Fruit fly (Drosophila melanogaster) whole organism, embryonic: ENCODE measurements around the gene Gpdh1.
A peak's percentile ranks its signal among the peaks of the same experiment; 100 is the strongest.

ENCODE experiments used
- Atf3 ChIP-seq: fragments of 200-800 bp; sonication (Bioruptor generic); optimal IDR thresholded peaks from 3 replicates; lab custom pipeline; 2016; ENCODE audit warnings: missing biosample characterization, missing genetic modification characterization
- Awh ChIP-seq: fragments of 200-800 bp; sonication (Bioruptor generic); IDR thresholded peaks from 2 replicates; pipeline ENCODE4, ENCODE4 v1.3.6; 2022; ENCODE audit warnings: missing biosample characterization, missing genetic modification characterization
- B-H2 ChIP-seq: fragments of 200-800 bp; sonication (Bioruptor generic); optimal IDR thresholded peaks from 2 replicates; lab custom pipeline; 2018; ENCODE audit warnings: missing biosample characterization, mild to moderate bottlenecking, missing genetic modification characterization
- CG10147 ChIP-seq: fragments of 200-800 bp; sonication (Bioruptor generic); optimal IDR thresholded peaks from 2 replicates; lab custom pipeline; 2019; ENCODE audit warnings: missing biosample characterization, mild to moderate bottlenecking, missing genetic modification characterization, moderate library complexity
- CG10543 ChIP-seq: fragments of 200-800 bp; sonication (Bioruptor generic); optimal IDR thresholded peaks from 3 replicates; lab custom pipeline; 2017; ENCODE audit warnings: missing biosample characterization, mild to moderate bottlenecking, missing genetic modification characterization, moderate library complexity
- CG10654 ChIP-seq: fragments of 200-800 bp; sonication (Bioruptor generic); optimal IDR thresholded peaks from 2 replicates; lab custom pipeline; 2016; ENCODE audit warnings: missing biosample characterization, missing genetic modification characterization
- CG11504 ChIP-seq: fragments of 200-800 bp; sonication (Bioruptor generic); optimal IDR thresholded peaks from 3 replicates; lab custom pipeline; 2019; ENCODE audit warnings: missing biosample characterization, mild to moderate bottlenecking, missing genetic modification characterization, moderate library complexity
- CG11695 ChIP-seq: fragments of 200-800 bp; sonication (Bioruptor generic); IDR thresholded peaks from 3 replicates; pipeline ENCODE4 v1.3.6; 2022; ENCODE audit warnings: missing biosample characterization, missing genetic modification characterization
- CG1233 ChIP-seq: fragments of 200-800 bp; sonication (Bioruptor generic); optimal IDR thresholded peaks from 4 replicates; lab custom pipeline; 2018; ENCODE audit warnings: missing biosample characterization, mild to moderate bottlenecking, missing genetic modification characterization
- CG13287 ChIP-seq: fragments of 200-800 bp; sonication (Bioruptor generic); IDR thresholded peaks from 2 replicates; pipeline ENCODE4 v1.3.6; 2022; ENCODE audit warnings: missing biosample characterization, missing genetic modification characterization; ENCODE audit not compliant: partially characterized antibody
- CG13424 ChIP-seq: fragments of 200-800 bp; sonication (Bioruptor generic); optimal IDR thresholded peaks from 2 replicates; lab custom pipeline; 2019; ENCODE audit warnings: missing biosample characterization, mild to moderate bottlenecking, missing genetic modification characterization, moderate library complexity
- CG13775 ChIP-seq: fragments of 200-800 bp; sonication (Bioruptor generic); optimal IDR thresholded peaks from 3 replicates; lab custom pipeline; 2017; ENCODE audit warnings: missing biosample characterization, mild to moderate bottlenecking, missing genetic modification characterization
- CG14965 ChIP-seq: fragments of 200-800 bp; sonication (Bioruptor generic); optimal IDR thresholded peaks from 2 replicates; lab custom pipeline; 2016; ENCODE audit warnings: missing biosample characterization, missing genetic modification characterization, borderline replicate concordance
- CG16815 ChIP-seq: fragments of 200-800 bp; sonication (Bioruptor generic); optimal IDR thresholded peaks from 3 replicates; lab custom pipeline; 2017; ENCODE audit warnings: missing biosample characterization, mild to moderate bottlenecking, missing genetic modification characterization
- CG17186 ChIP-seq: fragments of 200-800 bp; sonication (Bioruptor generic); optimal IDR thresholded peaks from 3 replicates; lab custom pipeline; 2017; ENCODE audit warnings: missing biosample characterization, missing genetic modification reagents, missing genetic modification characterization
- CG17359 ChIP-seq: fragments of 200-800 bp; sonication (Bioruptor generic); optimal IDR thresholded peaks from 3 replicates; lab custom pipeline; 2018; ENCODE audit warnings: missing biosample characterization, mild to moderate bottlenecking, missing genetic modification characterization, moderate library complexity
- CG17829 ChIP-seq: fragments of 200-800 bp; optimal IDR thresholded peaks from 2 replicates; lab custom pipeline; 2019; ENCODE audit warnings: missing biosample characterization, mild to moderate bottlenecking, missing genetic modification characterization, moderate library complexity
- CG18011 ChIP-seq: fragments of 200-800 bp; sonication (Bioruptor generic); optimal IDR thresholded peaks from 2 replicates; lab custom pipeline; 2017; ENCODE audit warnings: missing biosample characterization, missing genetic modification characterization, mild to moderate bottlenecking, moderate library complexity, missing genotype
- CG2889 ChIP-seq: fragments of 200-800 bp; sonication (Bioruptor generic); IDR thresholded peaks from 3 replicates; pipeline ENCODE4 v1.3.6; 2022; ENCODE audit warnings: missing biosample characterization, missing genetic modification characterization
- CG32772 ChIP-seq: fragments of 200-800 bp; sonication (Bioruptor generic); IDR thresholded peaks from 2 replicates; pipeline ENCODE4 v1.3.6; 2022; ENCODE audit warnings: missing biosample characterization, missing genetic modification characterization
- CG43689 ChIP-seq: fragments of 200-800 bp; sonication (Bioruptor generic); IDR thresholded peaks from 2 replicates; pipeline ENCODE4 v1.3.6; 2022; ENCODE audit warnings: missing biosample characterization, missing genetic modification characterization
- CG4730 ChIP-seq: fragments of 200-800 bp; sonication (Bioruptor generic); IDR thresholded peaks from 2 replicates; pipeline ENCODE4 v1.3.6; 2022; ENCODE audit warnings: missing biosample characterization, missing genetic modification characterization
- CG8478 ChIP-seq: fragments of >200 bp; optimal IDR thresholded peaks from 2 replicates; lab custom pipeline; 2018
- CG9215 ChIP-seq: fragments of 200-800 bp; sonication (Bioruptor generic); IDR thresholded peaks from 2 replicates; pipeline ENCODE4 v1.3.6; 2022; ENCODE audit warnings: missing biosample characterization, missing genetic modification characterization
- CkIIα-i1 ChIP-seq: fragments of 200-800 bp; sonication (Bioruptor generic); IDR thresholded peaks from 2 replicates; pipeline ENCODE4 v1.3.6; 2022; ENCODE audit warnings: missing biosample characterization, missing genetic modification characterization
- Elba2 ChIP-seq: fragments of 200-800 bp; sonication (Bioruptor generic); optimal IDR thresholded peaks from 3 replicates; lab custom pipeline; 2016; ENCODE audit warnings: missing biosample characterization, missing genetic modification characterization
- Lhr ChIP-seq: fragments of 200-800 bp; sonication (Bioruptor generic); optimal IDR thresholded peaks from 3 replicates; lab custom pipeline; 2017; ENCODE audit warnings: mild to moderate bottlenecking, missing biosample characterization, missing genetic modification reagents, missing genetic modification characterization
- MBD-R2 ChIP-seq: fragments of 200-800 bp; sonication (Bioruptor generic); IDR thresholded peaks from 2 replicates; pipeline ENCODE4 v1.3.6; 2022; ENCODE audit warnings: missing biosample characterization, missing genetic modification characterization
- Meics ChIP-seq: fragments of 200-800 bp; sonication (Bioruptor generic); optimal IDR thresholded peaks from 2 replicates; lab custom pipeline; 2017; ENCODE audit warnings: missing biosample characterization, mild to moderate bottlenecking, missing genetic modification characterization
- NK7.1 ChIP-seq: fragments of 200-800 bp; sonication (Bioruptor generic); optimal IDR thresholded peaks from 3 replicates; lab custom pipeline; 2016; ENCODE audit warnings: missing biosample characterization, missing genetic modification characterization
- PHDP ChIP-seq: fragments of 200-800 bp; sonication (Bioruptor generic); optimal IDR thresholded peaks from 3 replicates; lab custom pipeline; 2018; ENCODE audit warnings: missing biosample characterization, mild to moderate bottlenecking, missing genetic modification characterization, moderate library complexity
- Scr ChIP-seq: fragments of 200-800 bp; sonication (Bioruptor generic); IDR thresholded peaks from 2 replicates; pipeline ENCODE4 v1.3.6; 2022; ENCODE audit warnings: missing biosample characterization, missing genetic modification characterization; ENCODE audit not compliant: partially characterized antibody
- Sox100B ChIP-seq: fragments of 200-800 bp; sonication (Bioruptor generic); optimal IDR thresholded peaks from 3 replicates; lab custom pipeline; 2018; ENCODE audit warnings: missing biosample characterization, mild to moderate bottlenecking, missing genetic modification characterization
- bowl ChIP-seq: fragments of 200-800 bp; sonication (Bioruptor generic); IDR thresholded peaks from 2 replicates; pipeline ENCODE4 v1.3.6; 2022; ENCODE audit warnings: missing biosample characterization, missing genetic modification characterization
- cwo ChIP-seq: fragments of 200-800 bp; sonication (Bioruptor generic); optimal IDR thresholded peaks from 3 replicates; lab custom pipeline; 2017; ENCODE audit warnings: missing biosample characterization, missing genetic modification characterization, mild to moderate bottlenecking, moderate library complexity, missing genetic modification reagents
- gcm ChIP-seq: fragments of 200-800 bp; sonication (Bioruptor generic); optimal IDR thresholded peaks from 2 replicates; lab custom pipeline; 2019; ENCODE audit warnings: missing biosample characterization, mild to moderate bottlenecking, missing genetic modification characterization, moderate library complexity
- grau ChIP-seq: fragments of 200-800 bp; optimal IDR thresholded peaks from 3 replicates; lab custom pipeline; 2019; ENCODE audit warnings: missing biosample characterization, mild to moderate bottlenecking, missing genetic modification characterization, moderate library complexity
- ham ChIP-seq: fragments of 200-800 bp; sonication (Bioruptor generic); IDR thresholded peaks from 2 replicates; pipeline ENCODE4 v1.3.6; 2022; ENCODE audit warnings: missing biosample characterization, missing genetic modification characterization
- kah ChIP-seq: fragments of 200-800 bp; sonication (Bioruptor generic); optimal IDR thresholded peaks from 2 replicates; lab custom pipeline; 2018; ENCODE audit warnings: missing biosample characterization, mild to moderate bottlenecking, missing genetic modification characterization
- lab ChIP-seq: fragments of 200-800 bp; sonication (Bioruptor generic); optimal IDR thresholded peaks from 3 replicates; lab custom pipeline; 2017; ENCODE audit warnings: missing biosample characterization, missing genetic modification characterization, mild to moderate bottlenecking, moderate library complexity, missing genetic modification reagents
- lilli ChIP-seq: fragments of 200-800 bp; sonication (Bioruptor generic); optimal IDR thresholded peaks from 3 replicates; lab custom pipeline; 2016; ENCODE audit warnings: missing biosample characterization, missing genetic modification characterization
- nom ChIP-seq: fragments of 200-800 bp; sonication (Bioruptor generic); optimal IDR thresholded peaks from 2 replicates; lab custom pipeline; 2017; ENCODE audit warnings: missing biosample characterization, missing genetic modification characterization, mild to moderate bottlenecking, moderate library complexity, missing genetic modification reagents
- pros ChIP-seq: fragments of 200-800 bp; sonication (Bioruptor generic); optimal IDR thresholded peaks from 3 replicates; lab custom pipeline; 2019; ENCODE audit warnings: missing biosample characterization, mild to moderate bottlenecking, missing genetic modification characterization, moderate library complexity
- row ChIP-seq: fragments of 200-800 bp; sonication (Bioruptor generic); IDR thresholded peaks from 3 replicates; pipeline ENCODE4 v1.3.6; 2022; ENCODE audit warnings: missing biosample characterization, missing genetic modification characterization
- slp2 ChIP-seq: fragments of 200-800 bp; sonication (Bioruptor generic); optimal IDR thresholded peaks from 2 replicates; lab custom pipeline; 2016; ENCODE audit warnings: missing biosample characterization, missing genetic modification characterization
- sr ChIP-seq: fragments of 200-800 bp; sonication (Bioruptor generic); IDR thresholded peaks from 3 replicates; pipeline ENCODE4 v1.3.6; 2022; ENCODE audit warnings: missing biosample characterization, missing genetic modification characterization
- tgo ChIP-seq: fragments of 200-800 bp; sonication (Bioruptor generic); IDR thresholded peaks from 3 replicates; pipeline ENCODE4 v1.3.6; 2022; ENCODE audit warnings: missing biosample characterization, missing genetic modification characterization
- unpg ChIP-seq: fragments of 200-800 bp; sonication (Bioruptor generic); optimal IDR thresholded peaks from 3 replicates; lab custom pipeline; 2018; ENCODE audit warnings: missing biosample characterization, mild to moderate bottlenecking, missing genetic modification characterization, moderate library complexity
- vfl ChIP-seq: fragments of 200-800 bp; sonication (Bioruptor generic); optimal IDR thresholded peaks from 2 replicates; lab custom pipeline; 2016; ENCODE audit warnings: missing biosample characterization, missing genetic modification characterization

The Gpdh1 gene

dm6 chr2L:5979957-5980861 lies 36.8 kb downstream of the Gpdh1 start (continued):
- TF ChIP-seq CG11504 (no peak), CG4730 (GFP tag; lab: Robert Waterston, UW) (no peak), CG13424 (tag; lab: Kevin White, UChicago) (no peak), cwo (peak; percentile 33), row (GFP tag; lab: Robert Waterston, UW) (no peak), CG8478 (lab: Kevin White, UChicago) (no peak), sr (GFP tag; lab: Robert Waterston, UW) (no peak), CG11695 (GFP tag; lab: Robert Waterston, UW) (no peak), vfl (no peak), Sox100B (GFP tag; lab: Kevin White, UChicago) (no peak), CG17186 (GFP tag; lab: Kevin White, UChicago) (no peak), CG16815 (GFP tag; lab: Kevin White, UChicago) (no peak), tgo (GFP tag; lab: Robert Waterston, UW) (no peak), CG1233 (GFP tag; lab: Kevin White, UChicago) (peak; percentile 37), unpg (GFP tag; lab: Kevin White, UChicago) (peak; percentile 19), CG2889 (GFP tag; lab: Robert Waterston, UW) (no peak), PHDP (peak; percentile 22), grau (tag; lab: Kevin White, UChicago) (peak; percentile 33), CG18011 (GFP tag; lab: Kevin White, UChicago) (peak; percentile 13), CkIIα-i1 (GFP tag; lab: Robert Waterston, UW) (no peak), CG17359 (peak; percentile 44), bowl (GFP tag; lab: Robert Waterston, UW) (no peak), Lhr (GFP tag; lab: Kevin White, UChicago) (no peak), lab (GFP tag; lab: Kevin White, UChicago) (peak; percentile 73), gcm (peak; percentile 26), Awh (GFP tag; lab: Robert Waterston, UW) (no peak), pros (GFP tag; lab: Kevin White, UChicago) (peak; percentile 91), CG32772 (GFP tag; lab: Robert Waterston, UW) (no peak), CG43689 (GFP tag; lab: Robert Waterston, UW) (no peak), CG9215 (GFP tag; lab: Robert Waterston, UW) (no peak), NK7.1 (no peak), Elba2 (GFP tag; lab: Kevin White, UChicago) (no peak), Meics (GFP tag; lab: Kevin White, UChicago) (peak; percentile 23), MBD-R2 (GFP tag; lab: Robert Waterston, UW) (no peak), kah (peak; percentile 9), CG10147 (GFP tag; lab: Kevin White, UChicago) (peak; percentile 26), ham (GFP tag; lab: Robert Waterston, UW) (no peak), Scr (no peak), CG10543 (GFP tag; lab: Kevin White, UChicago) (peak; percentile 65), lilli (GFP tag; lab: Kevin White, UChicago) (peak; percentile 9), slp2 (GFP tag; lab: Kevin White, UChicago) (no peak), CG17829 (tag; lab: Kevin White, UChicago) (peak; percentile 5), CG13775 (GFP tag; lab: Kevin White, UChicago) (no peak), CG13287 (GFP tag; lab: Robert Waterston, UW) (no peak), Atf3 (GFP tag; lab: Kevin White, UChicago) (no peak), B-H2 (GFP tag; lab: Kevin White, UChicago) (peak; percentile 51), CG14965 (no peak), nom (GFP tag; lab: Kevin White, UChicago) (peak; percentile 85), CG10654 (GFP tag; lab: Kevin White, UChicago) (no peak)
